Worm (Caenorhabditis elegans): ENCODE results near the gene nhr-59.

DNA sequence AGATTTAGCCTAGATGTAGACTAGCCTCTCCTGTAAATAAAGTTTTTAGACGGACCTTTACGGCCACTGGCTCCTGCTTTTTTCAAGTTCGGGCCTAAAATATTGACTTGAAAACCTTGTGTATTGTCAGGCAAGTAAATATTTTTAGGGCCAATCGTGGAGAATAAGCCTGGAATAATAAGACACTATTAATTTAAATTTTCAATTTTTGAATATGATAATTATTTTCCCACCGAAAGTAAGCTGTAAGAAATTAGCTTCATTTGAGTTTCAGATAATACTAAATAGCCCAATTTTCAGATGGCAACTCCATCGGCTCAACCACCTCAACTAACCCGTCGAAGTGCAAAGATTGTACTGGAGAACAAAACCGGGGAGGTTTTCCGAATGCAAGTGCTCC, 48.3 kb upstream of the nhr-59 start, which contains the start of gene pud-4:
- TF ChIP-seq nhr-77 (tag; optimal IDR thresholded peaks at IDR 0.05) (no peak), ceh-82 (tag; optimal IDR thresholded peaks at IDR 0.05) (no peak), pha-4 (tag; optimal IDR thresholded peaks at IDR 0.05) (no peak), nfya-1 (tag; optimal IDR thresholded peaks at IDR 0.05; ENCODE audit: insufficient read depth) (no peak), jun-1 (tag; optimal IDR thresholded peaks at IDR 0.05) (no peak)

Measured in whole organism, L3 larva.